Fruit fly (Drosophila melanogaster) whole organism, embryonic: ENCODE data around the gene CG32483.

Source experiments
- Abd-B ChIP-seq: fragments of 200-800 bp; sonication (Bioruptor generic); optimal IDR thresholded peaks from 2 replicates; lab custom pipeline; 2018; ENCODE audit warnings: missing biosample characterization, mild to moderate bottlenecking, missing genetic modification characterization, moderate library complexity
- Antp ChIP-seq: fragments of 200-800 bp; sonication (Bioruptor generic); optimal IDR thresholded peaks from 3 replicates; lab custom pipeline; 2016; ENCODE audit warnings: missing biosample characterization, missing genetic modification characterization
- B-H2 ChIP-seq: fragments of 200-800 bp; sonication (Bioruptor generic); optimal IDR thresholded peaks from 2 replicates; lab custom pipeline; 2018; ENCODE audit warnings: missing biosample characterization, mild to moderate bottlenecking, missing genetic modification characterization
- Bgb ChIP-seq: fragments of 200-800 bp; sonication (Bioruptor generic); IDR thresholded peaks from 2 replicates; pipeline ENCODE4 v1.3.6; 2022; ENCODE audit warnings: missing biosample characterization, missing genetic modification characterization; ENCODE audit not compliant: partially characterized antibody
- CG10431 ChIP-seq: fragments of 200-800 bp; sonication (Bioruptor generic); optimal IDR thresholded peaks from 3 replicates; lab custom pipeline; 2018; ENCODE audit warnings: missing biosample characterization, mild to moderate bottlenecking, missing genetic modification characterization
- CG11504 ChIP-seq: fragments of 200-800 bp; sonication (Bioruptor generic); optimal IDR thresholded peaks from 3 replicates; lab custom pipeline; 2019; ENCODE audit warnings: missing biosample characterization, mild to moderate bottlenecking, missing genetic modification characterization, moderate library complexity
- CG12071 ChIP-seq: fragments of 200-800 bp; sonication (Bioruptor generic); optimal IDR thresholded peaks from 3 replicates; lab custom pipeline; 2018; ENCODE audit warnings: missing biosample characterization, mild to moderate bottlenecking, missing genetic modification characterization
- CG13424 ChIP-seq: fragments of 200-800 bp; sonication (Bioruptor generic); optimal IDR thresholded peaks from 2 replicates; lab custom pipeline; 2019; ENCODE audit warnings: missing biosample characterization, mild to moderate bottlenecking, missing genetic modification characterization, moderate library complexity
- CG13775 ChIP-seq: fragments of 200-800 bp; sonication (Bioruptor generic); optimal IDR thresholded peaks from 3 replicates; lab custom pipeline; 2017; ENCODE audit warnings: missing biosample characterization, mild to moderate bottlenecking, missing genetic modification characterization
- CG13894 ChIP-seq: fragments of 200-800 bp; sonication (Bioruptor generic); optimal IDR thresholded peaks from 3 replicates; lab custom pipeline; 2018; ENCODE audit warnings: missing biosample characterization, mild to moderate bottlenecking, missing genetic modification characterization, moderate library complexity
- CG1602 ChIP-seq: fragments of 200-800 bp; sonication (Bioruptor generic); optimal IDR thresholded peaks from 3 replicates; lab custom pipeline; 2016; ENCODE audit warnings: missing biosample characterization, missing genetic modification characterization
- CG16779 ChIP-seq: fragments of 200-800 bp; sonication (Bioruptor generic); IDR thresholded peaks from 2 replicates; pipeline ENCODE4 v1.3.6; 2022; ENCODE audit warnings: missing biosample characterization, missing genetic modification characterization
- CG42726 ChIP-seq: fragments of 200-800 bp; sonication (Bioruptor generic); IDR thresholded peaks from 2 replicates; pipeline ENCODE4 v1.3.6; 2022; ENCODE audit warnings: missing biosample characterization, missing genetic modification characterization; ENCODE audit not compliant: partially characterized antibody
- CG5953 ChIP-seq: fragments of 200-800 bp; sonication (Bioruptor generic); IDR thresholded peaks from 2 replicates; pipeline ENCODE4 v1.3.6; 2022; ENCODE audit warnings: missing biosample characterization, missing genetic modification characterization
- CG6254 ChIP-seq: fragments of 200-800 bp; sonication (Bioruptor generic); optimal IDR thresholded peaks from 3 replicates; lab custom pipeline; 2017; ENCODE audit warnings: mild to moderate bottlenecking, missing biosample characterization, missing genetic modification reagents, missing genetic modification characterization
- CG6689 ChIP-seq: fragments of 200-800 bp; sonication (Bioruptor generic); IDR thresholded peaks from 2 replicates; pipeline ENCODE4 v1.3.6; 2022; ENCODE audit warnings: missing biosample characterization, missing genetic modification characterization
- CG6854 ChIP-seq: fragments of 200-800 bp; sonication (Bioruptor generic); optimal IDR thresholded peaks from 3 replicates; lab custom pipeline; 2017; ENCODE audit warnings: missing biosample characterization, mild to moderate bottlenecking, missing genetic modification characterization
- CG8089 ChIP-seq: fragments of 200-800 bp; sonication (Bioruptor generic); optimal IDR thresholded peaks from 3 replicates; lab custom pipeline; 2016; ENCODE audit warnings: missing biosample characterization, missing genetic modification characterization
- CG8359 ChIP-seq: fragments of 200-800 bp; sonication (Bioruptor generic); optimal IDR thresholded peaks from 2 replicates; lab custom pipeline; 2017; ENCODE audit warnings: missing biosample characterization, mild to moderate bottlenecking, missing genetic modification characterization, borderline replicate concordance
- CG9817 ChIP-seq: fragments of 200-800 bp; sonication (Bioruptor generic); optimal IDR thresholded peaks from 2 replicates; lab custom pipeline; 2018; ENCODE audit warnings: missing biosample characterization, mild to moderate bottlenecking, missing genetic modification characterization, moderate library complexity
- Dad ChIP-seq: fragments of 200-800 bp; sonication (Bioruptor generic); optimal IDR thresholded peaks from 3 replicates; lab custom pipeline; 2016; ENCODE audit warnings: missing biosample characterization, missing genetic modification characterization
- Dll ChIP-seq: fragments of 200-800 bp; sonication (Bioruptor generic); IDR thresholded peaks from 4 replicates; pipeline ENCODE4 v1.3.6; 2022; ENCODE audit warnings: missing biosample characterization, missing genetic modification characterization; ENCODE audit not compliant: partially characterized antibody
- Fer2 ChIP-seq: fragments of 200-800 bp; sonication (Bioruptor generic); optimal IDR thresholded peaks from 2 replicates; lab custom pipeline; 2018; ENCODE audit warnings: missing biosample characterization, mild to moderate bottlenecking, missing genetic modification characterization, moderate library complexity
- HLH4C ChIP-seq: fragments of 200-800 bp; sonication (Bioruptor generic); IDR thresholded peaks from 3 replicates; pipeline ENCODE4 v1.3.6; 2022; ENCODE audit warnings: missing biosample characterization, missing genetic modification characterization; ENCODE audit not compliant: partially characterized antibody
- Hey ChIP-seq: fragments of 200-800 bp; sonication (Bioruptor generic); optimal IDR thresholded peaks from 3 replicates; lab custom pipeline; 2018; ENCODE audit warnings: missing biosample characterization, mild to moderate bottlenecking, missing genetic modification characterization
- Hr39 ChIP-seq: fragments of >200 bp; optimal IDR thresholded peaks from 2 replicates; lab custom pipeline; 2017
- Meics ChIP-seq: fragments of 200-800 bp; sonication (Bioruptor generic); optimal IDR thresholded peaks from 2 replicates; lab custom pipeline; 2017; ENCODE audit warnings: missing biosample characterization, mild to moderate bottlenecking, missing genetic modification characterization
- NC2α ChIP-seq: fragments of 200-800 bp; sonication (Bioruptor generic); optimal IDR thresholded peaks from 2 replicates; lab custom pipeline; 2016; ENCODE audit warnings: missing biosample characterization, missing genetic modification characterization
- NFAT ChIP-seq: fragments of 200-800 bp; sonication (Bioruptor generic); IDR thresholded peaks from 2 replicates; pipeline ENCODE4 v1.3.6; 2022; ENCODE audit warnings: missing biosample characterization, missing genetic modification characterization
- Sox102F ChIP-seq: fragments of 200-800 bp; sonication (Bioruptor generic); optimal IDR thresholded peaks from 2 replicates; lab custom pipeline; 2018; ENCODE audit warnings: missing biosample characterization, mild to moderate bottlenecking, missing genetic modification characterization, moderate library complexity
- ab ChIP-seq: fragments of 200-800 bp; sonication (Bioruptor generic); optimal IDR thresholded peaks from 2 replicates; lab custom pipeline; 2016; ENCODE audit warnings: missing biosample characterization, missing genetic modification characterization
- ap ChIP-seq: fragments of 200-800 bp; sonication (Bioruptor generic); IDR thresholded peaks from 2 replicates; pipeline ENCODE4 v1.3.6; 2022; ENCODE audit warnings: missing biosample characterization, missing genetic modification characterization
- da ChIP-seq: fragments of 200-800 bp; sonication (Bioruptor generic); optimal IDR thresholded peaks from 2 replicates; lab custom pipeline; 2016; ENCODE audit warnings: missing biosample characterization, missing genetic modification characterization
- esg ChIP-seq: fragments of 200-800 bp; sonication (Bioruptor generic); conservative IDR thresholded peaks from 2 replicates; pipeline ENCODE4 v1.3.6; 2022; ENCODE audit warnings: missing biosample characterization, missing genetic modification characterization
- ewg ChIP-seq: fragments of 200-800 bp; sonication (Bioruptor generic); optimal IDR thresholded peaks from 3 replicates; lab custom pipeline; 2017; ENCODE audit warnings: mild to moderate bottlenecking, missing biosample characterization, missing genetic modification reagents, missing genetic modification characterization
- eyg ChIP-seq: fragments of 200-800 bp; sonication (Bioruptor generic); optimal IDR thresholded peaks from 3 replicates; lab custom pipeline; 2016; ENCODE audit warnings: missing biosample characterization, missing genetic modification characterization
- fu2 ChIP-seq: fragments of 200-800 bp; sonication (Bioruptor generic); optimal IDR thresholded peaks from 2 replicates; lab custom pipeline; 2016; ENCODE audit warnings: missing biosample characterization, missing genetic modification characterization
- gcm2 ChIP-seq: fragments of 200-800 bp; sonication (Bioruptor generic); optimal IDR thresholded peaks from 2 replicates; lab custom pipeline; 2016; ENCODE audit warnings: missing biosample characterization, missing genetic modification characterization
- gro ChIP-seq: fragments of 200-800 bp; sonication (Bioruptor generic); optimal IDR thresholded peaks from 2 replicates; lab custom pipeline; 2016; ENCODE audit warnings: missing biosample characterization, missing genetic modification characterization
- gt ChIP-seq: fragments of 200-800 bp; sonication (Bioruptor generic); IDR thresholded peaks from 2 replicates; pipeline ENCODE4 v1.3.6; 2022; ENCODE audit warnings: missing biosample characterization, missing genetic modification characterization
- ind ChIP-seq: fragments of 200-800 bp; sonication (Bioruptor generic); optimal IDR thresholded peaks from 3 replicates; lab custom pipeline; 2016; ENCODE audit warnings: missing biosample characterization, missing genetic modification characterization
- lbe ChIP-seq: fragments of 200-800 bp; sonication (Bioruptor generic); optimal IDR thresholded peaks from 2 replicates; lab custom pipeline; 2016; ENCODE audit warnings: missing biosample characterization, mild to moderate bottlenecking, missing genetic modification characterization
- lilli ChIP-seq: fragments of 200-800 bp; sonication (Bioruptor generic); optimal IDR thresholded peaks from 3 replicates; lab custom pipeline; 2016; ENCODE audit warnings: missing biosample characterization, missing genetic modification characterization
- pnt ChIP-seq: fragments of 200-800 bp; sonication (Bioruptor generic); optimal IDR thresholded peaks from 3 replicates; lab custom pipeline; 2016; ENCODE audit warnings: missing biosample characterization, missing genetic modification characterization
- pzg ChIP-seq: fragments of 200-800 bp; sonication (Bioruptor generic); optimal IDR thresholded peaks from 3 replicates; lab custom pipeline; 2018; ENCODE audit warnings: missing biosample characterization, mild to moderate bottlenecking, missing genetic modification characterization, moderate library complexity
- ro ChIP-seq: fragments of 200-800 bp; sonication (Bioruptor generic); IDR thresholded peaks from 2 replicates; pipeline ENCODE4 v1.3.6; 2022; ENCODE audit warnings: missing biosample characterization, missing genetic modification characterization
- schlank ChIP-seq: fragments of 200-800 bp; sonication (Bioruptor generic); optimal IDR thresholded peaks from 2 replicates; lab custom pipeline; 2018; ENCODE audit warnings: missing biosample characterization, mild to moderate bottlenecking, missing genetic modification characterization
- ttk ChIP-seq: fragments of 200-800 bp; sonication (Bioruptor generic); IDR thresholded peaks from 2 replicates; pipeline ENCODE4 v2.1.2; 2022; ENCODE audit warnings: missing biosample characterization, missing genetic modification characterization
- usp ChIP-seq: fragments of >200 bp; optimal IDR thresholded peaks from 2 replicates; lab custom pipeline; 2017; ENCODE audit warnings: missing biosample characterization, missing genetic modification characterization
- wor ChIP-seq: fragments of 200-800 bp; sonication (Bioruptor generic); IDR thresholded peaks from 2 replicates; pipeline ENCODE4 v1.3.6; 2022; ENCODE audit warnings: missing biosample characterization, missing genetic modification characterization

Gene CG32483

dm6 chr3L:644111-644718 lies 45.7 kb downstream of the CG32483 start (continued):
- peak; percentile 70 for TF ChIP-seq CG13775 (GFP tag; lab: Kevin White, UChicago)
- TF ChIP-seq eyg: peak; percentile 75
- TF ChIP-seq CG6689 (GFP tag; lab: Robert Waterston, UW): peak; percentile 90
- TF ChIP-seq CG10431 (GFP tag; lab: Kevin White, UChicago): peak; percentile 62
- TF ChIP-seq CG6254 (GFP tag; lab: Kevin White, UChicago): peak; percentile 85
- TF ChIP-seq usp (GFP tag; lab: Kevin White, UChicago): no peak
- peak; percentile 79 for TF ChIP-seq Abd-B (GFP tag; lab: Kevin White, UChicago)
- no peak for TF ChIP-seq pzg
- peak; percentile 82 for TF ChIP-seq CG1602
- peak; percentile 89 for TF ChIP-seq ewg (GFP tag; lab: Kevin White, UChicago)
- TF ChIP-seq CG5953: peak; percentile 92
- peak; percentile 92 for TF ChIP-seq CG11504
- TF ChIP-seq Fer2: no peak
- peak; percentile 76 for TF ChIP-seq gt (GFP tag; lab: Robert Waterston, UW)
- TF ChIP-seq pnt: peak; percentile 87
- TF ChIP-seq CG12071 (GFP tag; lab: Kevin White, UChicago): peak; percentile 90
- no peak for TF ChIP-seq B-H2
- TF ChIP-seq ind (GFP tag; lab: Kevin White, UChicago): peak; percentile 91
- peak; percentile 71 for TF ChIP-seq lbe (GFP tag; lab: Kevin White, UChicago)
- peak; percentile 93 for TF ChIP-seq CG8089 (GFP tag; lab: Kevin White, UChicago)
- no peak for TF ChIP-seq Bgb
- TF ChIP-seq Dad (GFP tag; lab: Kevin White, UChicago): peak; percentile 82
- TF ChIP-seq gcm2 (GFP tag; lab: Kevin White, UChicago): peak; percentile 84
- TF ChIP-seq da: peak; percentile 84
- peak; percentile 65 for TF ChIP-seq ro (GFP tag; lab: Robert Waterston, UW)
- peak; percentile 46 for TF ChIP-seq gro (GFP tag; lab: Kevin White, UChicago)
- no peak; the same call in 1 of the 2 replicates for TF ChIP-seq NFAT (GFP tag; lab: Robert Waterston, UW)
- peak; percentile 64 for TF ChIP-seq CG9817 (tag; lab: Kevin White, UChicago)
- TF ChIP-seq Antp: peak; percentile 90
- TF ChIP-seq esg: peak; percentile 80
- TF ChIP-seq NC2α (GFP tag; lab: Kevin White, UChicago): peak; percentile 78
- peak; percentile 78 for TF ChIP-seq CG8359 (GFP tag; lab: Kevin White, UChicago)
- peak; percentile 94 for TF ChIP-seq ttk (GFP tag; lab: Robert Waterston, UW)
- TF ChIP-seq wor (GFP tag; lab: Robert Waterston, UW): peak; percentile 85
- peak; percentile 81 for TF ChIP-seq lilli (GFP tag; lab: Kevin White, UChicago)
- peak; percentile 84 for TF ChIP-seq ap
- peak; percentile 95 for TF ChIP-seq Sox102F (GFP tag; lab: Kevin White, UChicago)
- TF ChIP-seq HLH4C: no peak
- no peak for TF ChIP-seq Dll (GFP tag; lab: Robert Waterston, UW)
- TF ChIP-seq CG6854 (GFP tag; lab: Kevin White, UChicago): peak; percentile 56
- peak; percentile 68 for TF ChIP-seq fu2 (GFP tag; lab: Kevin White, UChicago)
- TF ChIP-seq Hey (tag; lab: Kevin White, UChicago): no peak
- peak; percentile 11 for TF ChIP-seq schlank (tag; lab: Kevin White, UChicago)
- TF ChIP-seq ab (GFP tag; lab: Kevin White, UChicago): peak; percentile 78
- TF ChIP-seq Hr39 (lab: Kevin White, UChicago): no peak
- no peak for TF ChIP-seq CG42726 (GFP tag; lab: Robert Waterston, UW)
- TF ChIP-seq CG13894 (tag; lab: Kevin White, UChicago): no peak
- 0 out of 2 replicates have a peak, but pooled peaks have one; percentile 48 for TF ChIP-seq CG16779
- peak; percentile 84 for TF ChIP-seq CG13424 (tag; lab: Kevin White, UChicago)
- peak; percentile 72 for TF ChIP-seq Meics
